Fruit fly (Drosophila melanogaster) whole organism, embryonic: ENCODE results near the gene Nthl1.
A peak's percentile ranks its signal among the peaks of the same experiment; 100 is the strongest.

Experiments used
- Asciz ChIP-seq: fragments of 200-800 bp; sonication (Bioruptor generic); optimal IDR thresholded peaks from 2 replicates; lab custom pipeline; 2017; ENCODE audit warnings: missing biosample characterization, mild to moderate bottlenecking, missing genetic modification characterization, missing genetic modification reagents
- Atf-2 ChIP-seq: fragments of 200-800 bp; sonication (Bioruptor generic); optimal IDR thresholded peaks from 2 replicates; lab custom pipeline; 2016; ENCODE audit warnings: missing biosample characterization, missing genetic modification characterization
- Atf3 ChIP-seq: fragments of 200-800 bp; sonication (Bioruptor generic); optimal IDR thresholded peaks from 3 replicates; lab custom pipeline; 2016; ENCODE audit warnings: missing biosample characterization, missing genetic modification characterization
- Bteb2 ChIP-seq: fragments of 200-800 bp; sonication (Bioruptor generic); optimal IDR thresholded peaks from 2 replicates; lab custom pipeline; 2016; ENCODE audit warnings: missing biosample characterization, missing genetic modification characterization
- CG10462 ChIP-seq: fragments of 200-800 bp; sonication (Bioruptor generic); optimal IDR thresholded peaks from 2 replicates; lab custom pipeline; 2016; ENCODE audit warnings: missing biosample characterization, missing genetic modification characterization
- CG10565 ChIP-seq: fragments of 200-800 bp; sonication (Bioruptor generic); optimal IDR thresholded peaks from 3 replicates; lab custom pipeline; 2016; ENCODE audit warnings: missing biosample characterization, mild to moderate bottlenecking, missing genetic modification characterization
- CG11504 ChIP-seq: fragments of 200-800 bp; sonication (Bioruptor generic); optimal IDR thresholded peaks from 3 replicates; lab custom pipeline; 2019; ENCODE audit warnings: missing biosample characterization, mild to moderate bottlenecking, missing genetic modification characterization, moderate library complexity
- CG12299 ChIP-seq: fragments of 200-800 bp; sonication (Bioruptor generic); optimal IDR thresholded peaks from 2 replicates; lab custom pipeline; 2018; ENCODE audit warnings: missing biosample characterization, mild to moderate bottlenecking, missing genetic modification characterization
- CG12769 ChIP-seq: fragments of 200-800 bp; sonication (Bioruptor generic); optimal IDR thresholded peaks from 2 replicates; lab custom pipeline; 2019; ENCODE audit warnings: missing biosample characterization, mild to moderate bottlenecking, missing genetic modification characterization, moderate library complexity
- CG16779 ChIP-seq: fragments of 200-800 bp; sonication (Bioruptor generic); IDR thresholded peaks from 2 replicates; pipeline ENCODE4 v1.3.6; 2022; ENCODE audit warnings: missing biosample characterization, missing genetic modification characterization
- CG17802 ChIP-seq: fragments of 200-800 bp; sonication (Bioruptor generic); optimal IDR thresholded peaks from 2 replicates; lab custom pipeline; 2018; ENCODE audit warnings: missing biosample characterization, mild to moderate bottlenecking, missing genetic modification characterization, moderate library complexity
- CG18011 ChIP-seq: fragments of 200-800 bp; sonication (Bioruptor generic); optimal IDR thresholded peaks from 2 replicates; lab custom pipeline; 2017; ENCODE audit warnings: missing biosample characterization, missing genetic modification characterization, mild to moderate bottlenecking, moderate library complexity, missing genotype
- CG2875 ChIP-seq: fragments of 200-800 bp; sonication (Bioruptor generic); optimal IDR thresholded peaks from 2 replicates; lab custom pipeline; 2017; ENCODE audit warnings: missing biosample characterization, mild to moderate bottlenecking, missing genetic modification characterization, missing genetic modification reagents
- CG31224 ChIP-seq: fragments of 200-800 bp; sonication (Bioruptor generic); IDR thresholded peaks from 2 replicates; pipeline ENCODE4 v1.3.6; 2022; ENCODE audit warnings: missing biosample characterization, missing genetic modification characterization
- CG32532 ChIP-seq: fragments of 200-800 bp; sonication (Bioruptor generic); IDR thresholded peaks from 2 replicates; pipeline ENCODE4 v1.3.6; 2022; ENCODE audit warnings: missing biosample characterization, missing genetic modification characterization
- CG33213 ChIP-seq: fragments of 200-800 bp; sonication (Bioruptor generic); optimal IDR thresholded peaks from 3 replicates; lab custom pipeline; 2016; ENCODE audit warnings: missing biosample characterization, missing genetic modification characterization
- CG4404 ChIP-seq: fragments of 200-800 bp; sonication (Bioruptor generic); IDR thresholded peaks from 2 replicates; pipeline ENCODE4 v1.3.6; 2022; ENCODE audit warnings: missing biosample characterization, missing genetic modification characterization
- CG4854 ChIP-seq: fragments of 200-800 bp; sonication (Bioruptor generic); optimal IDR thresholded peaks from 2 replicates; lab custom pipeline; 2016; ENCODE audit warnings: missing biosample characterization, missing genetic modification characterization, inconsistent platforms
- CG6791 ChIP-seq: fragments of 200-800 bp; sonication (Bioruptor generic); IDR thresholded peaks from 3 replicates; pipeline ENCODE4 v1.3.6; 2022; ENCODE audit warnings: missing biosample characterization, missing genetic modification characterization; ENCODE audit not compliant: partially characterized antibody
- CG7963 ChIP-seq: fragments of 200-800 bp; sonication (Bioruptor generic); IDR thresholded peaks from 3 replicates; pipeline ENCODE4 v1.3.6; 2022; ENCODE audit warnings: missing biosample characterization, missing genetic modification characterization; ENCODE audit not compliant: partially characterized antibody
- CG8089 ChIP-seq: fragments of 200-800 bp; sonication (Bioruptor generic); optimal IDR thresholded peaks from 3 replicates; lab custom pipeline; 2016; ENCODE audit warnings: missing biosample characterization, missing genetic modification characterization
- CG9876 ChIP-seq: fragments of 200-800 bp; sonication (Bioruptor generic); optimal IDR thresholded peaks from 2 replicates; lab custom pipeline; 2016; ENCODE audit warnings: missing biosample characterization, missing genetic modification characterization
- Dbx ChIP-seq: fragments of 200-800 bp; sonication (Bioruptor generic); IDR thresholded peaks from 3 replicates; pipeline ENCODE4 v1.3.6; 2022; ENCODE audit warnings: missing biosample characterization, missing genetic modification characterization
- Dfd ChIP-seq, 2 experiments: fragments of >200 bp; optimal IDR thresholded peaks; 2 replicates each; lab custom pipeline; 2017; ENCODE audit warnings: missing biosample characterization in 2 of 2, missing genetic modification characterization in 2 of 2
- Doc3 ChIP-seq: fragments of 200-800 bp; sonication (Bioruptor generic); IDR thresholded peaks from 3 replicates; pipeline ENCODE4 v1.3.6; 2022; ENCODE audit warnings: missing biosample characterization, missing genetic modification characterization; ENCODE audit not compliant: partially characterized antibody
- Ets65A ChIP-seq: fragments of 200-800 bp; sonication (Bioruptor generic); peaks from one replicate; lab custom pipeline; 2016; ENCODE audit warnings: missing biosample characterization, missing genetic modification characterization
- Fer2 ChIP-seq: fragments of 200-800 bp; sonication (Bioruptor generic); optimal IDR thresholded peaks from 2 replicates; lab custom pipeline; 2018; ENCODE audit warnings: missing biosample characterization, mild to moderate bottlenecking, missing genetic modification characterization, moderate library complexity
- HLH4C ChIP-seq: fragments of 200-800 bp; sonication (Bioruptor generic); IDR thresholded peaks from 3 replicates; pipeline ENCODE4 v1.3.6; 2022; ENCODE audit warnings: missing biosample characterization, missing genetic modification characterization; ENCODE audit not compliant: partially characterized antibody
- NC2β ChIP-seq: fragments of 200-800 bp; sonication (Bioruptor generic); optimal IDR thresholded peaks from 2 replicates; lab custom pipeline; 2016; ENCODE audit warnings: missing biosample characterization, missing genetic modification characterization
- PHDP ChIP-seq: fragments of 200-800 bp; sonication (Bioruptor generic); optimal IDR thresholded peaks from 3 replicates; lab custom pipeline; 2018; ENCODE audit warnings: missing biosample characterization, mild to moderate bottlenecking, missing genetic modification characterization, moderate library complexity
- Poxn ChIP-seq: fragments of 200-800 bp; sonication (Bioruptor generic); IDR thresholded peaks from 2 replicates; pipeline ENCODE4 v1.3.6; 2022; ENCODE audit warnings: missing biosample characterization, missing genetic modification characterization
- Sox102F ChIP-seq: fragments of 200-800 bp; sonication (Bioruptor generic); optimal IDR thresholded peaks from 2 replicates; lab custom pipeline; 2018; ENCODE audit warnings: missing biosample characterization, mild to moderate bottlenecking, missing genetic modification characterization, moderate library complexity
- Spps ChIP-seq: fragments of 200-800 bp; sonication (Bioruptor generic); optimal IDR thresholded peaks from 2 replicates; lab custom pipeline; 2018; ENCODE audit warnings: missing biosample characterization, mild to moderate bottlenecking, missing genetic modification characterization
- YL-1 ChIP-seq: fragments of 200-800 bp; sonication (Bioruptor generic); optimal IDR thresholded peaks from 3 replicates; lab custom pipeline; 2017; ENCODE audit warnings: missing biosample characterization, mild to moderate bottlenecking, missing genetic modification characterization
- ato ChIP-seq: fragments of 200-800 bp; sonication (Bioruptor generic); IDR thresholded peaks from 2 replicates; pipeline ENCODE4 v1.3.6; 2022; ENCODE audit warnings: missing biosample characterization, missing genetic modification characterization; ENCODE audit not compliant: partially characterized antibody
- crc ChIP-seq: fragments of 200-800 bp; sonication (Bioruptor generic); optimal IDR thresholded peaks from 2 replicates; lab custom pipeline; 2016; ENCODE audit warnings: missing biosample characterization, missing genetic modification characterization
- croc ChIP-seq: fragments of 200-800 bp; sonication (Bioruptor generic); conservative IDR thresholded peaks from 3 replicates; pipeline ENCODE4 v1.3.6; 2022; ENCODE audit warnings: missing biosample characterization, missing genetic modification characterization
- exex ChIP-seq: fragments of 200-800 bp; sonication (Bioruptor generic); optimal IDR thresholded peaks from 4 replicates; lab custom pipeline; 2018; ENCODE audit warnings: missing biosample characterization, mild to moderate bottlenecking, missing genetic modification characterization, moderate library complexity
- fd64A ChIP-seq: fragments of 200-800 bp; sonication (Bioruptor generic); optimal IDR thresholded peaks from 3 replicates; lab custom pipeline; 2018; ENCODE audit warnings: missing biosample characterization, mild to moderate bottlenecking, missing genetic modification characterization
- gsb ChIP-seq: fragments of 200-800 bp; sonication (Bioruptor generic); IDR thresholded peaks from 2 replicates; pipeline ENCODE4 v1.3.6; 2022; ENCODE audit warnings: missing biosample characterization, missing genetic modification characterization
- kni ChIP-seq: fragments of 200-800 bp; sonication (Bioruptor generic); optimal IDR thresholded peaks from 3 replicates; lab custom pipeline; 2017; ENCODE audit warnings: mild to moderate bottlenecking, missing biosample characterization, missing genetic modification reagents, missing genetic modification characterization
- lov ChIP-seq, 2 experiments: fragments of 200-800 bp in 1 of 2; fragments of >200 bp in 1 of 2; sonication (Bioruptor generic) in 1 of 2; IDR thresholded peaks in 1 of 2; optimal IDR thresholded peaks in 1 of 2; 2 replicates in 1 of 2; 3 replicates in 1 of 2; pipeline versions ENCODE4 v1.3.6 to Lab custom; 2017 to 2022; ENCODE audit warnings: missing biosample characterization in 1 of 2, missing genetic modification characterization in 1 of 2
- maf-S ChIP-seq: fragments of 200-800 bp; sonication (Bioruptor generic); optimal IDR thresholded peaks from 2 replicates; lab custom pipeline; 2016; ENCODE audit warnings: missing biosample characterization, missing genetic modification characterization
- nerfin-1 ChIP-seq: fragments of 200-800 bp; sonication (Bioruptor generic); optimal IDR thresholded peaks from 3 replicates; lab custom pipeline; 2019; ENCODE audit warnings: missing biosample characterization, mild to moderate bottlenecking, missing genetic modification characterization, moderate library complexity
- org-1 ChIP-seq: fragments of 200-800 bp; sonication (Bioruptor generic); optimal IDR thresholded peaks from 2 replicates; lab custom pipeline; 2017; ENCODE audit warnings: missing biosample characterization, missing genetic modification characterization
- sc ChIP-seq, 3 experiments: fragments of >200 bp in 2 of 3; fragments of 200-800 bp in 1 of 3; sonication (Bioruptor generic) in 1 of 3; optimal IDR thresholded peaks; 2 replicates in 2 of 3; 3 replicates in 1 of 3; lab custom pipeline; 2017; ENCODE audit warnings: mild to moderate bottlenecking in 1 of 3, missing biosample characterization in 1 of 3, missing genetic modification characterization in 1 of 3, missing genetic modification reagents in 1 of 3
- tap ChIP-seq: fragments of 200-800 bp; optimal IDR thresholded peaks from 3 replicates; lab custom pipeline; 2019; ENCODE audit warnings: missing biosample characterization, mild to moderate bottlenecking, missing genetic modification characterization, moderate library complexity
- zf30C ChIP-seq: fragments of 200-800 bp; sonication (Bioruptor generic); optimal IDR thresholded peaks from 3 replicates; lab custom pipeline; 2018; ENCODE audit warnings: missing biosample characterization, mild to moderate bottlenecking, missing genetic modification characterization

Nthl1 gene

DNA sequence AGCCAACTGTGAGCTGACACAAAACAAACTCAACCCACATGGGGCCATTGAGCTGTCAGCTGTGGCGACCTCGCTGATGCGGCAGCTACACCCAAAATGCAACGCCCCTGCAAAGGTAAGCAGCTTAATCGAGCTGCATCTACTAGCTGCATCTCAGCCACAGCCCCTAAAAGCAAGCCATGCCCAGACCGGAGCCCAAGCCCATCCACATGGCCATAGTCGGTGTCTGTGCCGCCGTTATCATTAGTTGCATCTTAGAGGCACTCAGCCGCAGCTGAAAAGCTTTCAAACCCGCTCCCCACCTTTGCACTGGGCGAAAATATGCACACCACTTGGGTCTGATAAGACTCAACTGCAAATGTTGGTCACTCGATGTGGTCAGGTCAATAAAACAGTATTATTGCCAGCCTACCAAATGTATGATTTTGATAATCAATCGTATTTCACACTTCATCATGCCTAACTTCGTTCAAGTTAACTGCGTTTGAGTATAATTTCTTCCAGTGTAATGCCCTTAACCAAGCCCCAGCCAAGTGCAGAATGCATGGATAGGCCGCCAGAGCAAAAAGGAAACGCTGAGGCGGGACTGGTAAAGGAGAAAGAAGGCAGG, 46.5 kb upstream of the Nthl1 start (continued):
- TF ChIP-seq CG18011 (GFP tag; lab: Kevin White, UChicago) (no peak), org-1 (GFP tag; lab: Kevin White, UChicago) (peak; percentile 46), nerfin-1 (tag; lab: Kevin White, UChicago) (peak; percentile 49), CG32532 (GFP tag; lab: Robert Waterston, UW) (no peak), sc (optimal IDR thresholded peaks at IDR 0.05; lab: Kevin White, UChicago) (no peak), sc (GFP tag; optimal IDR thresholded peaks at IDR 0.05; lab: Kevin White, UChicago) (peak; percentile 48), CG33213 (GFP tag; lab: Kevin White, UChicago) (peak; percentile 17), Fer2 (no peak), crc (GFP tag; lab: Kevin White, UChicago) (peak; percentile 21), exex (tag; lab: Kevin White, UChicago) (no peak), Dfd (GFP tag; optimal IDR thresholded peaks at IDR 0.05; lab: Kevin White, UChicago) (no peak), gsb (GFP tag; lab: Robert Waterston, UW) (no peak), CG2875 (GFP tag; lab: Kevin White, UChicago) (peak; percentile 55), HLH4C (GFP tag; lab: Robert Waterston, UW) (no peak), CG4854 (GFP tag; lab: Kevin White, UChicago) (no peak), Dbx (no peak), Spps (tag; lab: Kevin White, UChicago) (peak; percentile 45), maf-S (GFP tag; lab: Kevin White, UChicago) (peak; percentile 23), CG11504 (tag; lab: Kevin White, UChicago) (peak; percentile 77), Ets65A (GFP tag; lab: Kevin White, UChicago) (peak; percentile 86), Atf3 (GFP tag; lab: Kevin White, UChicago) (peak; percentile 2), CG16779 (no peak), Sox102F (GFP tag; lab: Kevin White, UChicago) (peak; percentile 81), CG8089 (GFP tag; lab: Kevin White, UChicago) (peak; percentile 30), CG10462 (GFP tag; lab: Kevin White, UChicago) (peak; percentile 23), CG12769 (tag; lab: Kevin White, UChicago) (peak; percentile 30), CG9876 (GFP tag; lab: Kevin White, UChicago) (no peak), ato (no peak), CG17802 (tag; lab: Kevin White, UChicago) (peak; percentile 24), Asciz (GFP tag; lab: Kevin White, UChicago) (peak; percentile 53), CG6791 (GFP tag; lab: Robert Waterston, UW) (no peak), NC2β (GFP tag; lab: Kevin White, UChicago) (peak; percentile 64), CG31224 (GFP tag; lab: Robert Waterston, UW) (no peak), croc (peak; percentile 61; the same call in 2 of the 3 replicates), CG7963 (GFP tag; lab: Robert Waterston, UW) (no peak), CG4404 (GFP tag; lab: Robert Waterston, UW) (no peak), YL-1 (GFP tag; lab: Kevin White, UChicago) (no peak), fd64A (GFP tag; lab: Kevin White, UChicago) (peak; percentile 48), Doc3 (GFP tag; lab: Robert Waterston, UW) (no peak), Poxn (GFP tag; lab: Robert Waterston, UW) (no peak), PHDP (peak; percentile 60), kni (no peak), CG12299 (tag; lab: Kevin White, UChicago) (no peak), CG10565 (GFP tag; lab: Kevin White, UChicago) (no peak), Bteb2 (GFP tag; lab: Kevin White, UChicago) (no peak), tap (tag; lab: Kevin White, UChicago) (peak; percentile 66), Atf-2 (GFP tag; lab: Kevin White, UChicago) (peak; percentile 44), lov (optimal IDR thresholded peaks at IDR 0.05; lab: Kevin White, UChicago) (no peak), lov (GFP tag; IDR thresholded peaks at IDR 0.05; lab: Robert Waterston, UW) (0 out of 3 replicates have a peak, but pooled peaks have one; percentile 39), zf30C (GFP tag; lab: Kevin White, UChicago) (peak; percentile 55)
